Worm (Caenorhabditis elegans) whole organism, young adult: Measurements from ENCODE around the gene fog-2.

Experiments used
- B0336.3 ChIP-seq: fragments of 200-800 bp; sonication (Bioruptor generic); IDR thresholded peaks from 2 replicates; pipeline ENCODE4 v1.3.6; 2022; ENCODE audit warnings: missing genetic modification characterization, missing compliant biosample characterization
- F49E8.2 ChIP-seq: sonication (generic microtip); optimal IDR thresholded peaks from 3 replicates; lab custom pipeline; 2017; ENCODE audit warnings: missing genetic modification characterization, mild to moderate bottlenecking, missing compliant biosample characterization, antibody characterized with exemption, moderate library complexity; ENCODE audit not compliant: insufficient read depth
- F52B5.7 ChIP-seq: sonication (generic microtip); optimal IDR thresholded peaks from 2 replicates; lab custom pipeline; 2016; ENCODE audit warnings: mild to moderate bottlenecking, missing genetic modification characterization, missing compliant biosample characterization
- dox-1 ChIP-seq: fragments of 200-800 bp; sonication (Bioruptor generic); IDR thresholded peaks from 2 replicates; pipeline ENCODE4 v1.3.6; 2022; ENCODE audit warnings: missing genetic modification reagents, missing genetic modification characterization, missing compliant biosample characterization
- fkh-3 ChIP-seq: sonication (generic microtip); optimal IDR thresholded peaks from 2 replicates; lab custom pipeline; 2016; ENCODE audit warnings: mild to moderate bottlenecking, missing genetic modification characterization, missing compliant biosample characterization
- lag-1 ChIP-seq: fragments of 200-800 bp; sonication (Bioruptor generic); IDR thresholded peaks from 2 replicates; pipeline ENCODE4 v1.3.6; 2022; ENCODE audit warnings: missing genetic modification reagents, missing genetic modification characterization, missing compliant biosample characterization
- sea-2 ChIP-seq: fragments of 200-800 bp; sonication (Bioruptor generic); IDR thresholded peaks from 2 replicates; pipeline ENCODE4 v1.3.6; 2022; ENCODE audit warnings: missing genetic modification characterization, missing compliant biosample characterization
- snpc-4 ChIP-seq, 5 experiments: fragments of 150-350 bp in 1 of 5; sonication (generic microtip) in 4 of 5; optimal IDR thresholded peaks; 2 replicates each; lab custom pipeline; 2014 to 2018; ENCODE audit warnings: missing genetic modification characterization in 5 of 5, missing biosample characterization in 3 of 5, antibody characterized with exemption in 2 of 5, mild to moderate bottlenecking in 2 of 5, missing compliant biosample characterization in 2 of 5, missing genotype in 2 of 5, moderate library complexity in 2 of 5, missing genetic modification reagents in 1 of 5

DNA sequence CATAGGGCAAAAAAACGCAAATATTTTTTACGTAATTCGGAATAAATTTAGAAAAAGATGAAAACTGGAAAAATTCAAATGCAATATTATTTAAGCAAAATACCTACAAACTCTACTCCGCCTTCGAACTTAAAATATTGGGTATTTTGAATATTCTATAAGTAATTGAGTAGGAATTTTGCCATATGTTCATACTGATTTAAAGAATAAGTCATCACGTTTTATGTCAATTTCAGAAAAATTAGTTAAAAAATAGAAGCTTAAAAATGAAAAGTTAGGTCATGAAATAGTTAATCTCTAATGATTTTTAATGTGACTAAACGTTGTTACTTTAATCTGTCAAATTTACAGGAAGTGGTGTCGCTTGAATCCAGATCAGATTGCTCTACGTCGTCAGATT lies 47.6 kb upstream of the fog-2 start, which contains the start of gene F19B2.7:
- TF ChIP-seq fkh-3 (tag; lab: Kevin White, UChicago) (no peak), sea-2 (GFP tag; lab: Robert Waterston, UW) (no peak), lag-1 (no peak), B0336.3 (GFP tag; lab: Robert Waterston, UW) (no peak), F49E8.2 (no peak), dox-1 (GFP tag; lab: Robert Waterston, UW) (no peak), snpc-4 (GFP tag; optimal IDR thresholded peaks at IDR 0.05; lab: Kevin White, UChicago) (no peak), snpc-4 (tag; optimal IDR thresholded peaks at IDR 0.05; lab: Kevin White, UChicago) (no peak), F52B5.7 (tag; lab: Kevin White, UChicago) (no peak)
